Worm (Caenorhabditis elegans): Measurements from ENCODE around the gene fat-5.

The fat-5 gene

ce11 chrV:17694260-17694659, 30.5 kb upstream of the fat-5 start:
- no peak for TF ChIP-seq scrt-1 (GFP tag; IDR thresholded peaks at IDR 0.05)
- TF ChIP-seq B0310.2 (tag; optimal IDR thresholded peaks at IDR 0.05): no peak
- TF ChIP-seq hnd-1 (tag; optimal IDR thresholded peaks at IDR 0.05): no peak
- no peak for TF ChIP-seq F13C5.2 (tag; optimal IDR thresholded peaks at IDR 0.05)
- TF ChIP-seq tra-4 (tag; optimal IDR thresholded peaks at IDR 0.05): no peak
- no peak for TF ChIP-seq flt-1 (GFP tag; IDR thresholded peaks at IDR 0.05)
- TF ChIP-seq tbx-37 (GFP tag; conservative IDR thresholded peaks at IDR 0.05): no peak
- TF ChIP-seq ceh-13 (GFP tag; optimal IDR thresholded peaks at IDR 0.05): no peak
- TF ChIP-seq hmg-4 (GFP tag; optimal IDR thresholded peaks at IDR 0.05): no peak
- TF ChIP-seq hmbx-1 (tag; optimal IDR thresholded peaks at IDR 0.05): no peak
- TF ChIP-seq sea-1 (GFP tag; conservative IDR thresholded peaks at IDR 0.05): no peak
- TF ChIP-seq ceh-36 (tag; optimal IDR thresholded peaks at IDR 0.05): no peak
- TF ChIP-seq ama-1 (optimal IDR thresholded peaks at IDR 0.05): no peak
- no peak for TF ChIP-seq aly-1 (tag; optimal IDR thresholded peaks at IDR 0.05)
- TF ChIP-seq tbx-11 (GFP tag; IDR thresholded peaks at IDR 0.05): no peak
- TF ChIP-seq ets-7 (tag; optimal IDR thresholded peaks at IDR 0.05): no peak
- no peak for TF ChIP-seq pes-1 (GFP tag; IDR thresholded peaks at IDR 0.05)

- TF ChIP-seq hnd-1 (tag; optimal IDR thresholded peaks at IDR 0.05) (no peak), F13C5.2 (tag; optimal IDR thresholded peaks at IDR 0.05) (no peak), pes-1 (GFP tag; IDR thresholded peaks at IDR 0.05) (no peak), B0310.2 (tag; optimal IDR thresholded peaks at IDR 0.05) (no peak), hmg-4 (GFP tag; optimal IDR thresholded peaks at IDR 0.05) (no peak), ama-1 (optimal IDR thresholded peaks at IDR 0.05) (no peak), sea-1 (GFP tag; conservative IDR thresholded peaks at IDR 0.05) (no peak), aly-1 (tag; optimal IDR thresholded peaks at IDR 0.05) (no peak), hmbx-1 (tag; optimal IDR thresholded peaks at IDR 0.05) (no peak), ceh-36 (tag; optimal IDR thresholded peaks at IDR 0.05) (no peak), ceh-13 (GFP tag; optimal IDR thresholded peaks at IDR 0.05) (no peak), tbx-11 (GFP tag; IDR thresholded peaks at IDR 0.05) (no peak), flt-1 (GFP tag; IDR thresholded peaks at IDR 0.05) (no peak), scrt-1 (GFP tag; IDR thresholded peaks at IDR 0.05) (no peak), tbx-37 (GFP tag; conservative IDR thresholded peaks at IDR 0.05) (no peak), ets-7 (tag; optimal IDR thresholded peaks at IDR 0.05) (no peak)
These were observed 29.0 kb upstream of the fat-5 start, which contains the start of gene Y26G10.1 for ce11 chrV:17695802-17696201. Gene Y26G10.1 (minus strand): TSS chrV:17695902.

ce11 chrV:17696753-17697152, 28.1 kb upstream of the fat-5 start, which contains the start of gene spp-29:
Gene spp-29 (minus strand): TSS chrV:17696853.
- no peak for TF ChIP-seq hmg-4 (GFP tag; optimal IDR thresholded peaks at IDR 0.05)
- TF ChIP-seq ets-7 (tag; optimal IDR thresholded peaks at IDR 0.05): no peak
- TF ChIP-seq ceh-36 (tag; optimal IDR thresholded peaks at IDR 0.05): no peak
- TF ChIP-seq hmbx-1 (tag; optimal IDR thresholded peaks at IDR 0.05): no peak
- no peak for TF ChIP-seq ceh-13 (GFP tag; optimal IDR thresholded peaks at IDR 0.05)
- TF ChIP-seq tbx-11 (GFP tag; IDR thresholded peaks at IDR 0.05): no peak
- no peak for TF ChIP-seq sea-1 (GFP tag; conservative IDR thresholded peaks at IDR 0.05)
- no peak for TF ChIP-seq scrt-1 (GFP tag; IDR thresholded peaks at IDR 0.05)
- TF ChIP-seq flt-1 (GFP tag; IDR thresholded peaks at IDR 0.05): no peak
- TF ChIP-seq tra-4 (tag; optimal IDR thresholded peaks at IDR 0.05): no peak
- no peak for TF ChIP-seq ama-1 (optimal IDR thresholded peaks at IDR 0.05)

DNA sequence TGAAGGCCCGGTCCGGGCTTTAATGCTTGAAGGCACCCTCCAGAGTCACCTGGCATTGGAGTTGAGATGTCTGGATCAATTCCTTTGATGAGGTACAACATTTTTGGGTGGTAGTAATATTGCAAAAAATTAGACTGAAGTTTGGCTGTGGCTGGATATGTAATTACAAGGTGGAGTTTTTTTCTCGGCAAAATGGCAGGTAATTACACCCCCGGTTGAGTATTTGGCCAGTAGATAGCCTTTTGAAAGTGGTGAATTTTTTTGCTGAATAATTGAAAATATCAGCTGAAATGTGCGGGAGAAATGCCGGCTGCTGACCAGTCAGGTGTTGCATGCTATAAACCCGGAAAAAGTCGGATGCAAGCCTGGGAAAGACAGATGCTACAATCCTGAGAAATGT, 25.7 kb upstream of the fat-5 start, which contains the start of gene Y26G10.4:
Y26G10.4 (minus strand) TSS at position 101 of the 400 bp plus-strand sequence.
- TF ChIP-seq ama-1 (optimal IDR thresholded peaks at IDR 0.05): no peak
- no peak for TF ChIP-seq scrt-1 (GFP tag; IDR thresholded peaks at IDR 0.05)
- TF ChIP-seq pes-1 (GFP tag; IDR thresholded peaks at IDR 0.05): no peak
- TF ChIP-seq flt-1 (GFP tag; IDR thresholded peaks at IDR 0.05): no peak
- TF ChIP-seq ets-7 (tag; optimal IDR thresholded peaks at IDR 0.05): no peak
- TF ChIP-seq hnd-1 (tag; optimal IDR thresholded peaks at IDR 0.05): no peak
- TF ChIP-seq sea-1 (GFP tag; conservative IDR thresholded peaks at IDR 0.05): no peak
- TF ChIP-seq ceh-13 (GFP tag; optimal IDR thresholded peaks at IDR 0.05): no peak
- no peak for TF ChIP-seq aly-1 (tag; optimal IDR thresholded peaks at IDR 0.05)
- TF ChIP-seq B0310.2 (tag; optimal IDR thresholded peaks at IDR 0.05): no peak
- TF ChIP-seq tra-4 (tag; optimal IDR thresholded peaks at IDR 0.05): no peak
- TF ChIP-seq tbx-37 (GFP tag; conservative IDR thresholded peaks at IDR 0.05): no peak

DNA sequence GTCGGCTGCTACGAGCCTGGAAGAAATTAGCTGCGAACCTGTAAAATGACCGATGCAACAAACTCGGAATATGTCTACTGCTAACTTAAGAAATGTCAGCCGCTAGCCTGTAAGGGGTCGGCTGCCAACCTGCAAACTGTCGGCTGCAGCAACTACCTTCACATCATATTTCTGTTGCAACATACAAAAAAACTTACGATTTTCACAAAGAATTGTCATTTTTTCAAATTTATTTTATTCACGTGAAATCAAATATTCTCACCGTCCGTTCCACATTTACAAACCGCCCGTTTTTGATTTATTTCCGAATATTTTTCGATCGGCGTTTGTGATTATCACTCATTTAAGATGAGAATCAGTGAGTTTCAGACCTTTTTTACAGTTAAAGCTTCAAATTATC, 25.1 kb upstream of the fat-5 start, which contains the start of gene Y26G10.6:
Y26G10.6 (plus strand) TSS at position 301 of the 400 bp plus-strand sequence.
- TF ChIP-seq flt-1 (GFP tag; IDR thresholded peaks at IDR 0.05) (no peak), F13C5.2 (tag; optimal IDR thresholded peaks at IDR 0.05) (no peak), tbx-37 (GFP tag; conservative IDR thresholded peaks at IDR 0.05) (no peak), ceh-13 (GFP tag; optimal IDR thresholded peaks at IDR 0.05) (no peak)

DNA sequence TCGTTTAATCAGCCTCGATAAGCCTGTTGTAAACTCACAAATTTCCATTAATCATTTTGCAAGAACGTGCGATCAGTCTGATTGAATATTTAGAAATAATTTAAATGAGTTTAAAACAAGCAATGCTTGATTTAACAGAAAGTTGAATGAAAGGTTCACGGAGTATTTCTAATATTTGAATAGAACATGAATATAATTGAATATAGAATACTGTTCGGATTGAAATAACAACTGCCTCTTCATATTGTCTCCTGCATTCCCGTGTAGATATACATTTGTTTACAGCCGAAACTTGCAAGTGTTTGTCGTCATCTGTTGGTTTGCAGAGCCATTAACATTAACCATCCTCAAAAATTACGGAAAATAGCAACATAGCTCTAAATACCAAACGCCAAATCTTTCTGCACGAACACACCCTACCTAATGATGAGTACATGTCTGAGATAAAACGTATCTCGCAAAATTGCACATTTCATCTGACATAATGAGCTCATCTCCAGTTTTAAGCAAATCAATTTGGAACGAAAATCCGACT, 24.0 kb upstream of the fat-5 start, which contains the start of the genes Y26G10.5 and srh-32:
Y26G10.5 (minus strand) TSS at position 101 of the 535 bp plus-strand sequence.
srh-32 (plus strand) TSS at position 485 of the 535 bp plus-strand sequence.
- TF ChIP-seq tbx-37 (GFP tag; conservative IDR thresholded peaks at IDR 0.05) (no peak), hmbx-1 (tag; optimal IDR thresholded peaks at IDR 0.05) (no peak), aly-1 (tag; optimal IDR thresholded peaks at IDR 0.05) (no peak), flt-1 (GFP tag; IDR thresholded peaks at IDR 0.05) (no peak), hnd-1 (tag; optimal IDR thresholded peaks at IDR 0.05) (no peak), ceh-36 (tag; optimal IDR thresholded peaks at IDR 0.05) (no peak), B0310.2 (tag; optimal IDR thresholded peaks at IDR 0.05) (no peak), ets-7 (tag; optimal IDR thresholded peaks at IDR 0.05) (no peak), hmg-4 (GFP tag; optimal IDR thresholded peaks at IDR 0.05) (no peak), scrt-1 (GFP tag; IDR thresholded peaks at IDR 0.05) (no peak), tra-4 (tag; optimal IDR thresholded peaks at IDR 0.05) (no peak), F13C5.2 (tag; optimal IDR thresholded peaks at IDR 0.05) (no peak)

ce11 chrV:17705814-17706213, 19.0 kb upstream of the fat-5 start, which contains the start of gene W06D12.6:
Gene W06D12.6 (plus strand): TSS chrV:17706114.
- no peak for TF ChIP-seq F13C5.2 (tag; optimal IDR thresholded peaks at IDR 0.05)
- TF ChIP-seq ceh-13 (GFP tag; optimal IDR thresholded peaks at IDR 0.05): no peak
- TF ChIP-seq B0310.2 (tag; optimal IDR thresholded peaks at IDR 0.05): no peak
- no peak for TF ChIP-seq aly-1 (tag; optimal IDR thresholded peaks at IDR 0.05)
- no peak for TF ChIP-seq hmg-4 (GFP tag; optimal IDR thresholded peaks at IDR 0.05)
- no peak for TF ChIP-seq ama-1 (optimal IDR thresholded peaks at IDR 0.05)
- no peak for TF ChIP-seq hmbx-1 (tag; optimal IDR thresholded peaks at IDR 0.05)
- TF ChIP-seq ceh-36 (tag; optimal IDR thresholded peaks at IDR 0.05): no peak
- TF ChIP-seq tra-4 (tag; optimal IDR thresholded peaks at IDR 0.05): no peak
- no peak for TF ChIP-seq pes-1 (GFP tag; IDR thresholded peaks at IDR 0.05)
- no peak for TF ChIP-seq hnd-1 (tag; optimal IDR thresholded peaks at IDR 0.05)
- no peak for TF ChIP-seq tbx-11 (GFP tag; IDR thresholded peaks at IDR 0.05)
- TF ChIP-seq tbx-37 (GFP tag; conservative IDR thresholded peaks at IDR 0.05): no peak
- TF ChIP-seq scrt-1 (GFP tag; IDR thresholded peaks at IDR 0.05): no peak
- no peak for TF ChIP-seq flt-1 (GFP tag; IDR thresholded peaks at IDR 0.05)
- TF ChIP-seq sea-1 (GFP tag; conservative IDR thresholded peaks at IDR 0.05): no peak
- no peak for TF ChIP-seq ets-7 (tag; optimal IDR thresholded peaks at IDR 0.05)
